Worm (Caenorhabditis elegans): Measurements from ENCODE around the gene jtr-1.
A peak's percentile ranks its signal among the peaks of the same experiment; 100 is the strongest.

DNA sequence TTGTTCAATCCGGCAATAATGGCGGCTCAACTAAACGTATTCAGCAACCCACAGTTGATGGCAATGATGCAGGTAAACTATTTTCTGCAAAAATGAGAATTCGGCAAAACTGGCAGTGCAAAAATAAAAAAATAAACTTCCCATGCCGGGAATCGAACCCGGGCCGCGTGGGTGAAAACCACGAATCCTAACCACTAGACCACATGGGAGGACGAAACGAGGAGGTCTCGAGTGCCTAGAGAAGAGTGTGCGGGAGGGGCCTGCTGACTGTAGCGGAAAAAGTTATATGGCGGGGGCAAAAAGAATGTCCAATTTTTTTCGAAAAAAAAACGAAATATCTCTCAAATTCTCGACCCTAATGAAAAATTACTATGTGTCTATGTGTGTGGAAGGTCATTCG lies 32.6 kb upstream of the jtr-1 start:
- TF ChIP-seq dmd-9 (GFP tag; IDR thresholded peaks at IDR 0.05) (no peak), sdz-12 (GFP tag; optimal IDR thresholded peaks at IDR 0.05) (peak; percentile 62), fos-1 (tag; optimal IDR thresholded peaks at IDR 0.05) (no peak), lir-3 (tag; optimal IDR thresholded peaks at IDR 0.05) (no peak)

Data from whole organism, L4 larva.